Fruit fly (Drosophila melanogaster) whole organism, prepupa: ENCODE measurements around the gene CG6962.

Source experiments
- CG10669 ChIP-seq: fragments of 200-800 bp; sonication (Bioruptor generic); optimal IDR thresholded peaks from 3 replicates; lab custom pipeline; 2018; ENCODE audit warnings: missing biosample characterization, mild to moderate bottlenecking, missing genetic modification characterization, moderate library complexity
- CG11294 ChIP-seq: fragments of 200-800 bp; sonication (Bioruptor generic); IDR thresholded peaks from 2 replicates; pipeline ENCODE4 v1.3.6; 2022; ENCODE audit warnings: missing biosample characterization, missing genetic modification characterization
- CG11762 ChIP-seq: fragments of 200-800 bp; sonication (Bioruptor generic); optimal IDR thresholded peaks from 3 replicates; lab custom pipeline; 2016; ENCODE audit warnings: missing biosample characterization, missing genetic modification characterization; ENCODE audit not compliant: insufficient read depth
- CG11902 ChIP-seq: fragments of 200-800 bp; sonication (Bioruptor generic); optimal IDR thresholded peaks from 3 replicates; lab custom pipeline; 2016; ENCODE audit warnings: missing biosample characterization, missing genetic modification characterization
- CG15336 ChIP-seq: fragments of 200-800 bp; sonication (Bioruptor generic); IDR thresholded peaks from 2 replicates; pipeline ENCODE4 v1.3.6; 2022; ENCODE audit warnings: missing biosample characterization, missing genetic modification characterization
- CG16779 ChIP-seq: fragments of 200-800 bp; sonication (Bioruptor generic); optimal IDR thresholded peaks from 3 replicates; lab custom pipeline; 2017; ENCODE audit warnings: missing biosample characterization, mild to moderate bottlenecking, missing genetic modification characterization
- CG3032 ChIP-seq: fragments of 200-800 bp; optimal IDR thresholded peaks from 2 replicates; lab custom pipeline; 2019; ENCODE audit warnings: missing biosample characterization, mild to moderate bottlenecking, missing genetic modification characterization, moderate library complexity
- CG31627 ChIP-seq: fragments of 200-800 bp; sonication (Bioruptor generic); optimal IDR thresholded peaks from 3 replicates; lab custom pipeline; 2016; ENCODE audit warnings: missing biosample characterization, missing genetic modification characterization
- CG32006 ChIP-seq: fragments of 200-800 bp; sonication (Bioruptor generic); optimal IDR thresholded peaks from 3 replicates; lab custom pipeline; 2017; ENCODE audit warnings: missing biosample characterization, mild to moderate bottlenecking, missing genetic modification characterization
- CG34406 ChIP-seq: fragments of 200-800 bp; sonication (Bioruptor generic); optimal IDR thresholded peaks from 3 replicates; lab custom pipeline; 2016; ENCODE audit warnings: missing biosample characterization, missing genetic modification characterization
- CG3919 ChIP-seq: fragments of 200-800 bp; sonication (Bioruptor generic); optimal IDR thresholded peaks from 3 replicates; lab custom pipeline; 2016; ENCODE audit warnings: missing biosample characterization, missing genetic modification characterization
- CG6163 ChIP-seq: fragments of 200-800 bp; sonication (Bioruptor generic); IDR thresholded peaks from 3 replicates; pipeline ENCODE4 v1.3.6; 2022; ENCODE audit warnings: missing biosample characterization, missing genetic modification characterization
- CG6276 ChIP-seq: fragments of 200-800 bp; sonication (Bioruptor generic); optimal IDR thresholded peaks from 2 replicates; lab custom pipeline; 2017; ENCODE audit warnings: missing biosample characterization, mild to moderate bottlenecking, missing genetic modification characterization
- CG6792 ChIP-seq: fragments of 200-800 bp; sonication (Bioruptor generic); optimal IDR thresholded peaks from 3 replicates; lab custom pipeline; 2016; ENCODE audit warnings: missing biosample characterization, missing genetic modification characterization
- CG6808 ChIP-seq: fragments of 200-800 bp; sonication (Bioruptor generic); optimal IDR thresholded peaks from 3 replicates; lab custom pipeline; 2017; ENCODE audit warnings: missing biosample characterization, missing genetic modification characterization, mild to moderate bottlenecking, moderate library complexity, missing genetic modification reagents
- CG6854 ChIP-seq: fragments of 200-800 bp; sonication (Bioruptor generic); optimal IDR thresholded peaks from 2 replicates; lab custom pipeline; 2017; ENCODE audit warnings: missing biosample characterization, mild to moderate bottlenecking, missing genetic modification characterization
- CG8319 ChIP-seq: fragments of 200-800 bp; sonication (Bioruptor generic); optimal IDR thresholded peaks from 3 replicates; lab custom pipeline; 2016; ENCODE audit warnings: missing biosample characterization, missing genetic modification characterization
- CG8632 ChIP-seq: fragments of 200-800 bp; sonication (Bioruptor generic); optimal IDR thresholded peaks from 3 replicates; lab custom pipeline; 2016; ENCODE audit warnings: missing biosample characterization, missing genetic modification characterization
- CG9139 ChIP-seq: fragments of 200-800 bp; sonication (Bioruptor generic); optimal IDR thresholded peaks from 3 replicates; lab custom pipeline; 2017; ENCODE audit warnings: missing biosample characterization, mild to moderate bottlenecking, missing genetic modification characterization
- Eip75B ChIP-seq: fragments of 200-800 bp; sonication (Bioruptor generic); optimal IDR thresholded peaks from 3 replicates; lab custom pipeline; 2016; ENCODE audit warnings: missing biosample characterization, missing genetic modification characterization
- Ets21C ChIP-seq: fragments of 200-800 bp; sonication (Bioruptor generic); optimal IDR thresholded peaks from 3 replicates; lab custom pipeline; 2016; ENCODE audit warnings: missing biosample characterization, missing genetic modification characterization
- Ets96B ChIP-seq: fragments of 200-800 bp; optimal IDR thresholded peaks from 2 replicates; lab custom pipeline; 2019; ENCODE audit warnings: missing biosample characterization, mild to moderate bottlenecking, missing genetic modification characterization, moderate library complexity
- Gug ChIP-seq: fragments of 200-800 bp; sonication (Bioruptor generic); IDR thresholded peaks from 2 replicates; pipeline ENCODE4 v1.3.6; 2022; ENCODE audit warnings: missing biosample characterization, missing genetic modification characterization
- Lpt ChIP-seq: fragments of 200-800 bp; sonication (Bioruptor generic); optimal IDR thresholded peaks from 3 replicates; lab custom pipeline; 2016; ENCODE audit warnings: missing biosample characterization, missing genetic modification characterization
- OdsH ChIP-seq: fragments of 200-800 bp; sonication (Bioruptor generic); optimal IDR thresholded peaks from 3 replicates; lab custom pipeline; 2016; ENCODE audit warnings: missing biosample characterization, missing genetic modification characterization
- Smox ChIP-seq: fragments of 200-800 bp; sonication (Bioruptor generic); optimal IDR thresholded peaks from 3 replicates; lab custom pipeline; 2016; ENCODE audit warnings: missing biosample characterization, missing genetic modification characterization
- Sox102F ChIP-seq: fragments of 200-800 bp; sonication (Bioruptor generic); optimal IDR thresholded peaks from 2 replicates; lab custom pipeline; 2016; ENCODE audit warnings: missing biosample characterization, mild to moderate bottlenecking, missing genetic modification characterization
- Sox14 ChIP-seq: fragments of 200-800 bp; sonication (Bioruptor generic); optimal IDR thresholded peaks from 3 replicates; lab custom pipeline; 2016; ENCODE audit warnings: missing biosample characterization, missing genetic modification characterization
- Sox15 ChIP-seq: fragments of 200-800 bp; sonication (Bioruptor generic); optimal IDR thresholded peaks from 3 replicates; lab custom pipeline; 2016; ENCODE audit warnings: missing biosample characterization, missing genetic modification characterization
- acj6 ChIP-seq: fragments of 200-800 bp; sonication (Bioruptor generic); optimal IDR thresholded peaks from 3 replicates; lab custom pipeline; 2016; ENCODE audit warnings: missing biosample characterization, missing genetic modification characterization
- dac ChIP-seq: fragments of 200-800 bp; sonication (Bioruptor generic); optimal IDR thresholded peaks from 2 replicates; lab custom pipeline; 2017; ENCODE audit warnings: missing biosample characterization, mild to moderate bottlenecking, missing genetic modification characterization
- dsx ChIP-seq: fragments of 200-800 bp; optimal IDR thresholded peaks from 3 replicates; lab custom pipeline; 2019; ENCODE audit warnings: missing biosample characterization, mild to moderate bottlenecking, missing genetic modification characterization, moderate library complexity; ENCODE audit not compliant: poor library complexity, severe bottlenecking
- eg ChIP-seq: fragments of 200-800 bp; sonication (Bioruptor generic); IDR thresholded peaks from 3 replicates; pipeline ENCODE4 v1.3.6; 2022; ENCODE audit warnings: missing biosample characterization, missing genetic modification characterization
- esn ChIP-seq: fragments of 200-800 bp; sonication (Bioruptor generic); optimal IDR thresholded peaks from 2 replicates; lab custom pipeline; 2016; ENCODE audit warnings: missing biosample characterization, mild to moderate bottlenecking, missing genetic modification characterization, moderate library complexity
- fd85E ChIP-seq: fragments of 200-800 bp; sonication (Bioruptor generic); optimal IDR thresholded peaks from 3 replicates; lab custom pipeline; 2016; ENCODE audit warnings: missing biosample characterization, missing genetic modification characterization
- lz ChIP-seq: fragments of 200-800 bp; sonication (Bioruptor generic); optimal IDR thresholded peaks from 3 replicates; lab custom pipeline; 2016; ENCODE audit warnings: missing biosample characterization, missing genetic modification characterization
- net ChIP-seq: fragments of 200-800 bp; sonication (Bioruptor generic); optimal IDR thresholded peaks from 3 replicates; lab custom pipeline; 2016; ENCODE audit warnings: missing biosample characterization, missing genetic modification characterization
- salr ChIP-seq, 2 experiments: fragments of 200-800 bp; sonication (Bioruptor generic); optimal IDR thresholded peaks; 3 replicates each; lab custom pipeline; 2016 to 2018; ENCODE audit warnings: missing biosample characterization in 2 of 2, missing genetic modification characterization in 2 of 2, mild to moderate bottlenecking in 1 of 2
- spab ChIP-seq: fragments of 200-800 bp; sonication (Bioruptor generic); optimal IDR thresholded peaks from 2 replicates; lab custom pipeline; 2017; ENCODE audit warnings: missing biosample characterization, mild to moderate bottlenecking, missing genetic modification characterization, missing genetic modification reagents
- ss ChIP-seq, 2 experiments: fragments of 200-800 bp; sonication (Bioruptor generic); optimal IDR thresholded peaks; 2 replicates in 1 of 2; 3 replicates in 1 of 2; lab custom pipeline; 2017 to 2018; ENCODE audit warnings: mild to moderate bottlenecking in 2 of 2, missing biosample characterization in 2 of 2, missing genetic modification characterization in 2 of 2, moderate library complexity in 1 of 2
- svp ChIP-seq: fragments of 200-800 bp; sonication (Bioruptor generic); peaks from one replicate; lab custom pipeline; 2016; ENCODE audit warnings: missing biosample characterization, missing genetic modification characterization
- topi ChIP-seq: fragments of 200-800 bp; sonication (Bioruptor generic); optimal IDR thresholded peaks from 3 replicates; lab custom pipeline; 2016; ENCODE audit warnings: missing biosample characterization, missing genetic modification characterization

The CG6962 gene

dm6 chr3R:11850917-11851897, 31.1 kb downstream of the CG6962 start (continued):
- TF ChIP-seq dsx (GFP tag; lab: Kevin White, UChicago), result peak; percentile 79
- peak; percentile 87 for TF ChIP-seq Eip75B (GFP tag; lab: Kevin White, UChicago)
- peak; percentile 68 to 75 for TF ChIP-seq ss (GFP tag; optimal IDR thresholded peaks at IDR 0.05; lab: Kevin White, UChicago)
- TF ChIP-seq eg (GFP tag; lab: Robert Waterston, UW), result peak; percentile 91
- peak; percentile 73 for TF ChIP-seq CG34406 (GFP tag; lab: Kevin White, UChicago)
- TF ChIP-seq CG8319 (GFP tag; lab: Kevin White, UChicago), result peak; percentile 56
- peak; percentile 87 for TF ChIP-seq acj6 (GFP tag; lab: Kevin White, UChicago)
- TF ChIP-seq OdsH (GFP tag; lab: Kevin White, UChicago), result peak; percentile 93
- TF ChIP-seq dac (GFP tag; lab: Kevin White, UChicago), result peak; percentile 96
- TF ChIP-seq CG6276 (GFP tag; lab: Kevin White, UChicago), result peak; percentile 95
- TF ChIP-seq, all 60 proteins: peak for 57

- TF ChIP-seq CG15336 (GFP tag; lab: Robert Waterston, UW), result peak; percentile 89
- TF ChIP-seq CG11294, result peak; percentile 85
- peak; percentile 90 for TF ChIP-seq OdsH (GFP tag; lab: Kevin White, UChicago)
- TF ChIP-seq CG3032 (tag; lab: Kevin White, UChicago), result peak; percentile 81
- peak; percentile 65 for TF ChIP-seq CG8319 (GFP tag; lab: Kevin White, UChicago)
- peak; percentile 79 for TF ChIP-seq dac (GFP tag; lab: Kevin White, UChicago)
- TF ChIP-seq topi (GFP tag; lab: Kevin White, UChicago), result peak; percentile 76
- peak; percentile 87 for TF ChIP-seq Ets96B
- TF ChIP-seq CG3919, result peak; percentile 92
- peak; percentile 78 for TF ChIP-seq CG6792 (GFP tag; lab: Kevin White, UChicago)
- peak; percentile 76 to 90 for TF ChIP-seq ss (GFP tag; optimal IDR thresholded peaks at IDR 0.05; lab: Kevin White, UChicago)
- peak; percentile 78 to 88 for TF ChIP-seq salr (GFP tag; optimal IDR thresholded peaks at IDR 0.05; lab: Kevin White, UChicago)
- peak; percentile 93 for TF ChIP-seq eg (GFP tag; lab: Robert Waterston, UW)
- TF ChIP-seq acj6 (GFP tag; lab: Kevin White, UChicago), result peak; percentile 87
- peak; percentile 72 for TF ChIP-seq CG16779 (tag; lab: Kevin White, UChicago)
- TF ChIP-seq svp (GFP tag; lab: Kevin White, UChicago), result peak; percentile 90
- TF ChIP-seq esn (GFP tag; lab: Kevin White, UChicago), result peak; percentile 77
- peak; percentile 69 for TF ChIP-seq CG34406 (GFP tag; lab: Kevin White, UChicago)
- TF ChIP-seq CG11762 (GFP tag; lab: Kevin White, UChicago), result peak; percentile 71
- peak; percentile 89 for TF ChIP-seq Lpt (GFP tag; lab: Kevin White, UChicago)
- TF ChIP-seq Sox102F (GFP tag; lab: Kevin White, UChicago), result peak; percentile 76
- TF ChIP-seq Smox (GFP tag; lab: Kevin White, UChicago), result peak; percentile 70
- TF ChIP-seq CG32006, result peak; percentile 93
- TF ChIP-seq CG6163 (GFP tag; lab: Robert Waterston, UW), result peak; percentile 96
- TF ChIP-seq net (GFP tag; lab: Kevin White, UChicago), result peak; percentile 88
- peak; percentile 67 for TF ChIP-seq CG9139
- peak; percentile 89 for TF ChIP-seq Sox14 (GFP tag; lab: Kevin White, UChicago)
- TF ChIP-seq CG10669 (GFP tag; lab: Kevin White, UChicago), result peak; percentile 85
- TF ChIP-seq Sox15 (GFP tag; lab: Kevin White, UChicago), result peak; percentile 75
- peak; percentile 73 for TF ChIP-seq lz (GFP tag; lab: Kevin White, UChicago)
- TF ChIP-seq CG6854 (GFP tag; lab: Kevin White, UChicago), result peak; percentile 15
- TF ChIP-seq CG8632 (GFP tag; lab: Kevin White, UChicago), result peak; percentile 69
- peak; percentile 73 for TF ChIP-seq spab
- peak; percentile 68 for TF ChIP-seq CG11902 (GFP tag; lab: Kevin White, UChicago)
- TF ChIP-seq Gug (GFP tag; lab: Robert Waterston, UW), result peak; percentile 87
- peak; percentile 75 for TF ChIP-seq CG31627 (GFP tag; lab: Kevin White, UChicago)
- peak; percentile 69 for TF ChIP-seq CG6808 (GFP tag; lab: Kevin White, UChicago)
- peak; percentile 60 for TF ChIP-seq Ets21C
- peak; percentile 64 for TF ChIP-seq fd85E (GFP tag; lab: Kevin White, UChicago)
- TF ChIP-seq CG6276 (GFP tag; lab: Kevin White, UChicago), result peak; percentile 81
- peak; percentile 88 for TF ChIP-seq Eip75B (GFP tag; lab: Kevin White, UChicago)
Measured at dm6 chr3R:11849378-11850249, 32.7 kb downstream of the CG6962 start.
